Worm (Caenorhabditis elegans) whole organism, L3 larva: ENCODE results near the gene F31B9.7.

Experiments used
- R02D3.7 ChIP-seq: fragments of 150-350 bp; optimal IDR thresholded peaks from 2 replicates; lab custom pipeline; 2014; ENCODE audit warnings: missing biosample characterization, missing genetic modification characterization
- aly-2 ChIP-seq: fragments of 150-350 bp; optimal IDR thresholded peaks from 2 replicates; lab custom pipeline; 2014; ENCODE audit warnings: missing biosample characterization, missing genetic modification characterization
- ceh-16 ChIP-seq: sonication (generic microtip); optimal IDR thresholded peaks from 2 replicates; lab custom pipeline; 2017; ENCODE audit warnings: missing biosample characterization, missing genetic modification characterization
- ceh-82 ChIP-seq: fragments of 150-350 bp; optimal IDR thresholded peaks from 2 replicates; lab custom pipeline; 2014; ENCODE audit warnings: missing biosample characterization, missing genetic modification characterization
- ceh-9 ChIP-seq: sonication (generic microtip); optimal IDR thresholded peaks from 2 replicates; lab custom pipeline; 2018; ENCODE audit warnings: missing biosample characterization, missing genetic modification characterization
- daf-12 ChIP-seq: fragments of 150-350 bp; optimal IDR thresholded peaks from 2 replicates; lab custom pipeline; 2014; ENCODE audit warnings: missing biosample characterization, missing genetic modification reagents, missing genetic modification characterization
- egl-27 ChIP-seq: sonication (generic microtip); optimal IDR thresholded peaks from 4 replicates; lab custom pipeline; 2017; ENCODE audit warnings: missing biosample characterization, missing genetic modification reagents, missing genetic modification characterization
- elt-3 ChIP-seq, 3 experiments: fragments of 150-350 bp in 1 of 3; sonication (generic microtip) in 2 of 3; optimal IDR thresholded peaks; 2 replicates in 2 of 3; 4 replicates in 1 of 3; lab custom pipeline; 2014 to 2017; ENCODE audit warnings: missing biosample characterization in 3 of 3, missing genetic modification characterization in 3 of 3
- eor-1 ChIP-seq, 2 experiments: fragments of 150-350 bp; optimal IDR thresholded peaks; 2 replicates each; lab custom pipeline; 2014 to 2018; ENCODE audit warnings: missing biosample characterization in 2 of 2, missing genetic modification characterization in 2 of 2
- fkh-10 ChIP-seq: sonication (generic microtip); optimal IDR thresholded peaks from 2 replicates; lab custom pipeline; 2017; ENCODE audit warnings: missing biosample characterization, missing genetic modification reagents, missing genetic modification characterization
- fkh-2 ChIP-seq: fragments of 150-350 bp; optimal IDR thresholded peaks from 2 replicates; lab custom pipeline; 2014; ENCODE audit warnings: missing biosample characterization, missing genetic modification reagents, missing genetic modification characterization
- fos-1 ChIP-seq: fragments of 150-350 bp; optimal IDR thresholded peaks from 2 replicates; lab custom pipeline; 2014; ENCODE audit warnings: missing biosample characterization, missing genetic modification characterization
- jun-1 ChIP-seq: fragments of 150-350 bp; optimal IDR thresholded peaks from 2 replicates; lab custom pipeline; 2014; ENCODE audit warnings: missing biosample characterization, missing genetic modification reagents, missing genetic modification characterization
- lin-15B ChIP-seq: fragments of 150-350 bp; optimal IDR thresholded peaks from 2 replicates; lab custom pipeline; 2014; ENCODE audit warnings: missing biosample characterization, missing genetic modification characterization
- lin-39 ChIP-seq: fragments of 150-350 bp; optimal IDR thresholded peaks from 2 replicates; lab custom pipeline; 2018; ENCODE audit warnings: missing biosample characterization, missing genetic modification reagents, missing genetic modification characterization
- lsy-12 ChIP-seq: sonication (generic microtip); optimal IDR thresholded peaks from 2 replicates; lab custom pipeline; 2016; ENCODE audit warnings: mild to moderate bottlenecking, missing genetic modification characterization, missing compliant biosample characterization
- mdl-1 ChIP-seq: fragments of 150-350 bp; optimal IDR thresholded peaks from 2 replicates; lab custom pipeline; 2014; ENCODE audit warnings: missing biosample characterization, missing genetic modification characterization
- mml-1 ChIP-seq: fragments of 150-350 bp; sonication (generic microtip); optimal IDR thresholded peaks from 3 replicates; lab custom pipeline; 2014; ENCODE audit warnings: missing biosample characterization, missing genetic modification characterization
- nfya-1 ChIP-seq: sonication (generic microtip); optimal IDR thresholded peaks from 2 replicates; lab custom pipeline; 2017; ENCODE audit warnings: missing genetic modification characterization, mild to moderate bottlenecking, missing compliant biosample characterization, antibody characterized with exemption, moderate library complexity; ENCODE audit not compliant: insufficient read depth
- nhr-11 ChIP-seq: fragments of 150-350 bp; optimal IDR thresholded peaks from 2 replicates; lab custom pipeline; 2014; ENCODE audit warnings: missing biosample characterization, missing genetic modification characterization
- nhr-12 ChIP-seq: fragments of 150-350 bp; optimal IDR thresholded peaks from 2 replicates; lab custom pipeline; 2014; ENCODE audit warnings: missing biosample characterization, missing genetic modification characterization
- nhr-23 ChIP-seq: fragments of 150-350 bp; optimal IDR thresholded peaks from 2 replicates; lab custom pipeline; 2014; ENCODE audit warnings: missing biosample characterization, missing genetic modification reagents, missing genetic modification characterization
- nhr-237 ChIP-seq: fragments of 150-350 bp; optimal IDR thresholded peaks from 2 replicates; lab custom pipeline; 2014; ENCODE audit warnings: missing biosample characterization, missing genetic modification characterization
- nhr-25 ChIP-seq: sonication (generic microtip); optimal IDR thresholded peaks from 2 replicates; lab custom pipeline; 2017; ENCODE audit warnings: missing biosample characterization, missing genetic modification characterization
- nhr-28 ChIP-seq: fragments of 150-350 bp; optimal IDR thresholded peaks from 2 replicates; lab custom pipeline; 2014; ENCODE audit warnings: missing biosample characterization, missing genetic modification characterization
- nhr-76 ChIP-seq: fragments of 150-350 bp; sonication (generic microtip); optimal IDR thresholded peaks from 5 replicates; lab custom pipeline; 2014; ENCODE audit warnings: missing biosample characterization, missing genetic modification characterization
- nhr-77 ChIP-seq: fragments of 150-350 bp; optimal IDR thresholded peaks from 2 replicates; lab custom pipeline; 2014; ENCODE audit warnings: missing biosample characterization, missing genetic modification characterization
- pha-4 ChIP-seq: fragments of 150-350 bp; optimal IDR thresholded peaks from 2 replicates; lab custom pipeline; 2014; ENCODE audit warnings: missing biosample characterization, missing genetic modification reagents, missing genetic modification characterization
- pqm-1 ChIP-seq: fragments of 150-350 bp; optimal IDR thresholded peaks from 2 replicates; lab custom pipeline; 2017; ENCODE audit warnings: missing biosample characterization, missing genetic modification characterization, inconsistent platforms
- snpc-4 ChIP-seq: fragments of 150-350 bp; optimal IDR thresholded peaks from 2 replicates; lab custom pipeline; 2014; ENCODE audit warnings: missing biosample characterization, missing genetic modification characterization
- unc-39 ChIP-seq: sonication (generic microtip); optimal IDR thresholded peaks from 4 replicates; lab custom pipeline; 2017; ENCODE audit warnings: missing biosample characterization, missing genetic modification characterization
- unc-62 ChIP-seq: fragments of 150-350 bp; sonication (generic microtip); optimal IDR thresholded peaks from 4 replicates; lab custom pipeline; 2014; ENCODE audit warnings: missing biosample characterization, missing genetic modification reagents, missing genetic modification characterization
- ztf-11 ChIP-seq: fragments of 150-350 bp; optimal IDR thresholded peaks from 2 replicates; lab custom pipeline; 2014; ENCODE audit warnings: missing biosample characterization, missing genetic modification characterization
- ztf-4 ChIP-seq: fragments of 150-350 bp; optimal IDR thresholded peaks from 2 replicates; lab custom pipeline; 2014; ENCODE audit warnings: missing biosample characterization, missing genetic modification characterization

The F31B9.7 gene

ce11 chrX:15902835-15903234 lies 16.6 kb upstream of the F31B9.7 start:
- TF ChIP-seq pha-4 (tag; lab: Kevin White, UChicago) (no peak), nhr-25 (tag; lab: Kevin White, UChicago) (no peak), eor-1 (tag; optimal IDR thresholded peaks at IDR 0.05; lab: Kevin White, UChicago) (no peak), unc-39 (tag; lab: Kevin White, UChicago) (no peak), lin-15B (no peak), elt-3 (tag; optimal IDR thresholded peaks at IDR 0.05; lab: Kevin White, UChicago) (no peak), ztf-4 (tag; lab: Kevin White, UChicago) (no peak), mdl-1 (tag; lab: Kevin White, UChicago) (no peak), nhr-76 (tag; lab: Kevin White, UChicago) (no peak), nfya-1 (tag; lab: Kevin White, UChicago) (no peak), ceh-9 (tag; lab: Kevin White, UChicago) (no peak), nhr-237 (no peak)

- TF ChIP-seq pqm-1 (tag; lab: Kevin White, UChicago) = no peak
- TF ChIP-seq, all 47 proteins: peak for 0
Measured at ce11 chrX:15910328-15910727, 9.1 kb upstream of the F31B9.7 start, which contains the start of gene npr-33. Gene npr-33, plus strand, starts transcription at chrX:15910628.

ce11 chrX:15912841-15913240 lies 6.6 kb upstream of the F31B9.7 start:
- no peak for TF ChIP-seq snpc-4 (tag; lab: Kevin White, UChicago)
- no peak for TF ChIP-seq nhr-28 (tag; lab: Kevin White, UChicago)
- TF ChIP-seq ceh-9 (tag; lab: Kevin White, UChicago) = no peak
- no peak for TF ChIP-seq egl-27 (tag; lab: Kevin White, UChicago)
- TF ChIP-seq unc-62 (GFP tag; lab: Kevin White, UChicago) = no peak
- TF ChIP-seq mdl-1 (tag; lab: Kevin White, UChicago) = no peak
- no peak for TF ChIP-seq lin-39 (tag; lab: Kevin White, UChicago)
- no peak for TF ChIP-seq nhr-12 (tag; lab: Kevin White, UChicago)
- no peak for TF ChIP-seq jun-1 (tag; lab: Kevin White, UChicago)
- no peak for TF ChIP-seq ceh-82 (tag; lab: Kevin White, UChicago)
- TF ChIP-seq fkh-10 (GFP tag; lab: Kevin White, UChicago) = no peak
- TF ChIP-seq ztf-11 (tag; lab: Kevin White, UChicago) = no peak
- no peak for TF ChIP-seq ceh-16 (tag; lab: Kevin White, UChicago)
- TF ChIP-seq fos-1 (tag; lab: Kevin White, UChicago) = no peak
- no peak for TF ChIP-seq nhr-77 (tag; lab: Kevin White, UChicago)
- no peak for TF ChIP-seq aly-2 (tag; lab: Kevin White, UChicago)
- no peak for TF ChIP-seq nhr-23 (tag; lab: Kevin White, UChicago)
- TF ChIP-seq daf-12 = no peak
- TF ChIP-seq nhr-11 (tag; lab: Kevin White, UChicago) = no peak

- TF ChIP-seq fos-1 (tag; lab: Kevin White, UChicago) (no peak), lin-39 (tag; lab: Kevin White, UChicago) (no peak), daf-12 (no peak), nhr-77 (tag; lab: Kevin White, UChicago) (no peak), eor-1 (tag; optimal IDR thresholded peaks at IDR 0.05; lab: Kevin White, UChicago) (no peak), lin-15B (no peak), ceh-16 (tag; lab: Kevin White, UChicago) (no peak), unc-62 (GFP tag; lab: Kevin White, UChicago) (no peak), R02D3.7 (tag; lab: Kevin White, UChicago) (no peak), nhr-28 (tag; lab: Kevin White, UChicago) (no peak), mml-1 (no peak), mdl-1 (tag; lab: Kevin White, UChicago) (no peak), lsy-12 (no peak)
Measured at ce11 chrX:15915774-15916173, 3.7 kb upstream of the F31B9.7 start.

- TF ChIP-seq mml-1 (no peak), fkh-2 (tag; lab: Kevin White, UChicago) (no peak)
Measured at ce11 chrX:15917000-15917399, 2.5 kb upstream of the F31B9.7 start, which contains the start of the genes F31B9.4 and F31B9.2. Gene F31B9.4, minus strand, starts transcription at chrX:15917100. Gene F31B9.2, plus strand, starts transcription at chrX:15917367.
